Worm (Caenorhabditis elegans): ENCODE data around the gene C50F7.6.

C50F7.6 gene

ce11 chrIV:7760117-7760516, 37.1 kb upstream of the C50F7.6 start, which contains the start of gene del-7:
Gene del-7, plus strand, starts transcription at chrIV:7760417.
- no peak for TF ChIP-seq tbx-7 (tag; optimal IDR thresholded peaks at IDR 0.05)

- TF ChIP-seq tbx-7 (tag; optimal IDR thresholded peaks at IDR 0.05) (no peak), ref-2 (tag; optimal IDR thresholded peaks at IDR 0.05) (no peak), unc-55 (GFP tag; optimal IDR thresholded peaks at IDR 0.05) (no peak), gmeb-2 (tag; optimal IDR thresholded peaks at IDR 0.05) (no peak), T23F11.4 (GFP tag; optimal IDR thresholded peaks at IDR 0.05) (no peak), ceh-30 (tag; optimal IDR thresholded peaks at IDR 0.05) (no peak), ceh-45 (GFP tag; IDR thresholded peaks at IDR 0.05) (no peak), elt-4 (tag; optimal IDR thresholded peaks at IDR 0.05) (no peak), sox-2 (GFP tag; IDR thresholded peaks at IDR 0.05) (no peak), tbx-2 (tag; optimal IDR thresholded peaks at IDR 0.05) (no peak), pha-4 (tag; optimal IDR thresholded peaks at IDR 0.05) (no peak), fax-1 (tag; optimal IDR thresholded peaks at IDR 0.05) (no peak), ttx-3 (tag; optimal IDR thresholded peaks at IDR 0.05) (no peak), hlh-6 (tag; optimal IDR thresholded peaks at IDR 0.05) (no peak), unc-86 (tag; optimal IDR thresholded peaks at IDR 0.05) (no peak), ceh-19 (GFP tag; optimal IDR thresholded peaks at IDR 0.05) (no peak), ets-4 (tag; optimal IDR thresholded peaks at IDR 0.05) (no peak), ceh-18 (tag; optimal IDR thresholded peaks at IDR 0.05) (no peak), K09A11.1 (tag; optimal IDR thresholded peaks at IDR 0.05; ENCODE audit: insufficient read depth) (no peak), ahr-1 (tag; optimal IDR thresholded peaks at IDR 0.05) (no peak)
Measured at ce11 chrIV:7759527-7759926, 36.5 kb upstream of the C50F7.6 start, which contains the start of gene dsb-3. Gene dsb-3, minus strand, starts transcription at chrIV:7759627.

DNA sequence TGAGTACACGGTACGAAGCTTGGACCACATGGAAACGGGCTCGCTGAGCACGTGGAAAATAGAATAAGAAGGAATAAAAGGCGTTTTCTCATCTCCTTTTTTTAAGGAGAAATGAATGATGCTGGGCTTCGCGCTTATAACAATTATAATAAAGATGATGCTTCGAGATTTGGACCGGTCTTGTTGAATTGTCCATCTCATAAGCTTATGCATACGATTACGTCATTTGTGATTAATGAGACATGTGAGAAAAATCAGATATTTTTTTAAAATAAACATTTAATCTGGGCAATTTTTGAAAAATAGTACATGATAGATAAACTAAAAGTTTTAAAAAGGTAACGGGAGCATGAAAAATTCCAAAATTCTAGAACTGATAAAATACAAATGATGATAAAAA, 34.2 kb upstream of the C50F7.6 start, which contains the start of gene C46A5.4:
TSS of gene C46A5.4 (minus strand) at position 101 of the 400 bp plus-strand sequence.
- TF ChIP-seq pqm-1 (tag; optimal IDR thresholded peaks at IDR 0.05) (no peak), ceh-31 (tag; optimal IDR thresholded peaks at IDR 0.05) (no peak), Y22D7AL.16 (tag; optimal IDR thresholded peaks at IDR 0.05) (no peak), odd-2 (tag; optimal IDR thresholded peaks at IDR 0.05) (no peak), C08G9.2 (tag; optimal IDR thresholded peaks at IDR 0.05) (no peak), zip-5 (tag; optimal IDR thresholded peaks at IDR 0.05) (no peak), ceh-14 (tag; optimal IDR thresholded peaks at IDR 0.05) (no peak)

DNA sequence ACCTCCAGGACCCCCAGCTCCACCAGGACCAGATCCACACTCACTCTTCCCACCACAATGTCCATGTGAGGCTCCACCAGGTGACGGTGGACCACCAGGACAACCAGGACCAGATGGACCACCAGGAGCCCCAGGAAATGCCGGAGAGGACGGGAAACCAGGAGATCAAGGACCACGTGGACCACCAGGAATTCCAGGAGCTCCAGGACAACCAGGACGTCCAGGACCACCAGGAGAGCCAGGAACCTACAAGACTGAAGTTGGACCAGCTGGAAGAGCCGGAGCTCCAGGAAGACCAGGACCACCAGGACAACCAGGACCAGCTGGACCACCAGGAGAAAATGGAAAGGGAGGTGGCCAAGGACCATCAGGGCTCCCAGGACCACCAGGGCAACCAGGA, 31.1 kb upstream of the C50F7.6 start:
- TF ChIP-seq mec-3 (tag; optimal IDR thresholded peaks at IDR 0.05; ENCODE audit: borderline replicate concordance) (peak; percentile 56), K09A11.1 (tag; optimal IDR thresholded peaks at IDR 0.05; ENCODE audit: insufficient read depth) (no peak)

DNA sequence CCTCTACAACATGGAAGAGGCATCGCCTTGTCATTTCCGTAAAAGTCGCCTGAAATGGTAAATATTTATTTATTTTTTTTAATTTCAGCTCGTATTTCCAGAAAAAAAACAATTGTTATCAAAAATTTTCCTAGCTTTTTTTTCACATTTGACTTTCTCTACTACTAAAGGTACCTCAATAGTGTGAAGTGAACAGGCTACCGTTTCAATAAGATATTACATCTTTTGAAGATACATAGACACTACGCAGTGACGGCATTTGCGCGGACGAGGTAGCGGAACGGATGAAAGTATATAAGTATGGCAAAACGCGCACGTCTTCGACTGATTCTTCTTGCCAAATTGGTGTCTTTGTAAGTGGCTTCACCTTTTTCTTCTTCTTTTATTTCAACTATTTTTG, 30.1 kb upstream of the C50F7.6 start, which contains the start of gene col-14:
TSS of gene col-14 (plus strand) at position 301 of the 400 bp plus-strand sequence.
- no peak for TF ChIP-seq nfya-1 (tag; optimal IDR thresholded peaks at IDR 0.05)
- TF ChIP-seq pros-1 (tag; optimal IDR thresholded peaks at IDR 0.05) = no peak
- no peak for TF ChIP-seq lim-6 (tag; optimal IDR thresholded peaks at IDR 0.05)
- no peak for TF ChIP-seq unc-86 (tag; optimal IDR thresholded peaks at IDR 0.05)
- TF ChIP-seq pqm-1 (tag; optimal IDR thresholded peaks at IDR 0.05) = no peak
- no peak for TF ChIP-seq Y22D7AL.16 (tag; optimal IDR thresholded peaks at IDR 0.05)
- TF ChIP-seq hlh-13 (GFP tag; optimal IDR thresholded peaks at IDR 0.05) = no peak
- TF ChIP-seq ttx-3 (tag; optimal IDR thresholded peaks at IDR 0.05) = no peak
- TF ChIP-seq rnt-1 (tag; optimal IDR thresholded peaks at IDR 0.05) = no peak
- no peak for TF ChIP-seq C38D4.7 (GFP tag; optimal IDR thresholded peaks at IDR 0.05)
- TF ChIP-seq fkh-6 (tag; optimal IDR thresholded peaks at IDR 0.05) = no peak
- no peak for TF ChIP-seq sox-4 (tag; optimal IDR thresholded peaks at IDR 0.05)
- TF ChIP-seq pag-3 (tag; optimal IDR thresholded peaks at IDR 0.05; ENCODE audit: borderline replicate concordance) = no peak
- no peak for TF ChIP-seq ceh-9 (tag; optimal IDR thresholded peaks at IDR 0.05)
- no peak for TF ChIP-seq madf-2 (tag; optimal IDR thresholded peaks at IDR 0.05)
- TF ChIP-seq ama-1 (optimal IDR thresholded peaks at IDR 0.05) = no peak
- TF ChIP-seq sox-2 (GFP tag; IDR thresholded peaks at IDR 0.05) = no peak

All from whole organism, late embryonic.